Worm (Caenorhabditis elegans) whole organism, L4/young adult: ENCODE data around the gene srh-200.

Source experiments
- W03F9.2 ChIP-seq: fragments of 150-350 bp; optimal IDR thresholded peaks from 2 replicates; lab custom pipeline; 2014; ENCODE audit warnings: missing biosample characterization, missing genetic modification characterization
- dao-5 ChIP-seq: sonication (generic microtip); optimal IDR thresholded peaks from 2 replicates; lab custom pipeline; 2016; ENCODE audit warnings: missing genotype, missing genetic modification characterization, moderate library complexity, missing compliant biosample characterization
- him-1 ChIP-seq: sonication (generic microtip); optimal IDR thresholded peaks from 2 replicates; lab custom pipeline; 2016; ENCODE audit warnings: missing genotype, missing genetic modification reagents, missing genetic modification characterization, missing compliant biosample characterization

The srh-200 gene

ce11 chrV:7653567-7653966 is at the start of gene srh-200:
Gene srh-200 (minus strand): TSS chrV:7653667.
- no peak for TF ChIP-seq him-1 (tag; lab: Kevin White, UChicago)
- no peak for TF ChIP-seq dao-5 (tag; lab: Kevin White, UChicago)
- no peak for TF ChIP-seq W03F9.2 (tag; lab: Kevin White, UChicago)

ce11 chrV:7696842-7697241 is 43.4 kb upstream of the srh-200 start, which contains the start of gene ZK105.3:
Gene ZK105.3 (plus strand): TSS chrV:7697142.
- TF ChIP-seq dao-5 (tag; lab: Kevin White, UChicago) (no peak), him-1 (tag; lab: Kevin White, UChicago) (no peak), W03F9.2 (tag; lab: Kevin White, UChicago) (no peak)

ce11 chrV:7693394-7693793 is 39.9 kb upstream of the srh-200 start, which contains the start of gene C12D5.10:
Gene C12D5.10 (minus strand): TSS chrV:7693494.
- TF ChIP-seq dao-5 (tag; lab: Kevin White, UChicago) (no peak), W03F9.2 (tag; lab: Kevin White, UChicago) (no peak), him-1 (tag; lab: Kevin White, UChicago) (no peak)

ce11 chrV:7690637-7691036 is 37.2 kb upstream of the srh-200 start:
- TF ChIP-seq dao-5 (tag; lab: Kevin White, UChicago) (no peak), W03F9.2 (tag; lab: Kevin White, UChicago) (no peak), him-1 (tag; lab: Kevin White, UChicago) (no peak)

ce11 chrV:7689888-7690287 is 36.4 kb upstream of the srh-200 start, which contains the start of gene C12D5.9:
Gene C12D5.9 (minus strand): TSS chrV:7689988.
- no peak for TF ChIP-seq dao-5 (tag; lab: Kevin White, UChicago)
- TF ChIP-seq him-1 (tag; lab: Kevin White, UChicago) = no peak
- TF ChIP-seq W03F9.2 (tag; lab: Kevin White, UChicago) = no peak

- TF ChIP-seq him-1 (tag; lab: Kevin White, UChicago) = no peak
- TF ChIP-seq W03F9.2 (tag; lab: Kevin White, UChicago) = no peak
- TF ChIP-seq dao-5 (tag; lab: Kevin White, UChicago) = no peak
Observed at ce11 chrV:7686189-7686588, 32.7 kb upstream of the srh-200 start, which contains the start of the genes nhr-94 and nhr-152. Gene nhr-94 (minus strand): TSS chrV:7686335. Gene nhr-152 (plus strand): TSS chrV:7686350.

ce11 chrV:7683907-7684655 is 30.6 kb upstream of the srh-200 start, which contains the start of gene sre-11:
Gene sre-11 (minus strand): TSS chrV:7683957.
- TF ChIP-seq him-1 (tag; lab: Kevin White, UChicago) (no peak), dao-5 (tag; lab: Kevin White, UChicago) (no peak), W03F9.2 (tag; lab: Kevin White, UChicago) (no peak)

ce11 chrV:7681388-7681787 is 27.9 kb upstream of the srh-200 start, which contains the start of gene cyp-33A1:
Gene cyp-33A1 (minus strand): TSS chrV:7681459.
- TF ChIP-seq him-1 (tag; lab: Kevin White, UChicago) (no peak), dao-5 (tag; lab: Kevin White, UChicago) (no peak), W03F9.2 (tag; lab: Kevin White, UChicago) (no peak)

ce11 chrV:7675904-7676303 is 22.4 kb upstream of the srh-200 start, which contains the start of gene C12D5.3:
Gene C12D5.3 (plus strand): TSS chrV:7676204.
- no peak for TF ChIP-seq him-1 (tag; lab: Kevin White, UChicago)
- TF ChIP-seq dao-5 (tag; lab: Kevin White, UChicago) = no peak
- TF ChIP-seq W03F9.2 (tag; lab: Kevin White, UChicago) = no peak

- no peak for TF ChIP-seq W03F9.2 (tag; lab: Kevin White, UChicago)
- TF ChIP-seq him-1 (tag; lab: Kevin White, UChicago) = no peak
- TF ChIP-seq dao-5 (tag; lab: Kevin White, UChicago) = no peak
Observed at ce11 chrV:7672258-7672657, 18.8 kb upstream of the srh-200 start, which contains the start of gene C12D5.4. Gene C12D5.4 (plus strand): TSS chrV:7672558.

ce11 chrV:7667940-7668339 is 14.5 kb upstream of the srh-200 start, which contains the start of gene C12D5.5:
Gene C12D5.5 (plus strand): TSS chrV:7668240.
- TF ChIP-seq him-1 (tag; lab: Kevin White, UChicago) (no peak), W03F9.2 (tag; lab: Kevin White, UChicago) (no peak), dao-5 (tag; lab: Kevin White, UChicago) (no peak)

ce11 chrV:7651757-7652156 is 1.7 kb downstream of the srh-200 start, which contains the start of gene srh-234:
Gene srh-234 (minus strand): TSS chrV:7651857.
- TF ChIP-seq him-1 (tag; lab: Kevin White, UChicago) = no peak
- no peak for TF ChIP-seq W03F9.2 (tag; lab: Kevin White, UChicago)

- TF ChIP-seq him-1 (tag; lab: Kevin White, UChicago) = no peak
- no peak for TF ChIP-seq dao-5 (tag; lab: Kevin White, UChicago)
- TF ChIP-seq W03F9.2 (tag; lab: Kevin White, UChicago) = no peak
Observed at ce11 chrV:7649963-7650362, 3.5 kb downstream of the srh-200 start.
